Fruit fly (Drosophila melanogaster) whole organism, embryonic: ENCODE data around the gene udt.

Experiments
- Asciz ChIP-seq: fragments of 200-800 bp; sonication (Bioruptor generic); optimal IDR thresholded peaks from 2 replicates; lab custom pipeline; 2017; ENCODE audit warnings: missing biosample characterization, mild to moderate bottlenecking, missing genetic modification characterization, missing genetic modification reagents
- B-H1 ChIP-seq: fragments of 200-800 bp; sonication (Bioruptor generic); IDR thresholded peaks from 3 replicates; pipeline ENCODE4 v1.3.6; 2022; ENCODE audit warnings: missing biosample characterization, missing genetic modification characterization
- B-H2 ChIP-seq: fragments of 200-800 bp; sonication (Bioruptor generic); optimal IDR thresholded peaks from 2 replicates; lab custom pipeline; 2018; ENCODE audit warnings: missing biosample characterization, mild to moderate bottlenecking, missing genetic modification characterization
- CG1024 ChIP-seq: fragments of 200-800 bp; sonication (Bioruptor generic); IDR thresholded peaks from 2 replicates; pipeline ENCODE4 v1.3.6; 2022; ENCODE audit warnings: missing biosample characterization, missing genetic modification characterization
- CG10565 ChIP-seq: fragments of 200-800 bp; sonication (Bioruptor generic); optimal IDR thresholded peaks from 3 replicates; lab custom pipeline; 2016; ENCODE audit warnings: missing biosample characterization, mild to moderate bottlenecking, missing genetic modification characterization
- CG11560 ChIP-seq: fragments of 200-800 bp; sonication (Bioruptor generic); IDR thresholded peaks from 3 replicates; pipeline ENCODE4 v1.3.6; 2022; ENCODE audit warnings: missing biosample characterization, missing genetic modification characterization
- CG11695 ChIP-seq: fragments of 200-800 bp; sonication (Bioruptor generic); IDR thresholded peaks from 3 replicates; pipeline ENCODE4 v1.3.6; 2022; ENCODE audit warnings: missing biosample characterization, missing genetic modification characterization
- CG1529 ChIP-seq: fragments of 200-800 bp; sonication (Bioruptor generic); optimal IDR thresholded peaks from 3 replicates; lab custom pipeline; 2018; ENCODE audit warnings: missing biosample characterization, missing genetic modification characterization
- CG15479 ChIP-seq: fragments of 200-800 bp; sonication (Bioruptor generic); optimal IDR thresholded peaks from 3 replicates; lab custom pipeline; 2019; ENCODE audit warnings: missing biosample characterization, mild to moderate bottlenecking, missing genetic modification characterization, moderate library complexity
- CG16779 ChIP-seq: fragments of 200-800 bp; sonication (Bioruptor generic); IDR thresholded peaks from 2 replicates; pipeline ENCODE4 v1.3.6; 2022; ENCODE audit warnings: missing biosample characterization, missing genetic modification characterization
- CG17912 ChIP-seq: fragments of 200-800 bp; sonication (Bioruptor generic); optimal IDR thresholded peaks from 2 replicates; lab custom pipeline; 2018; ENCODE audit warnings: missing biosample characterization, mild to moderate bottlenecking, missing genetic modification characterization
- CG18011 ChIP-seq: fragments of 200-800 bp; sonication (Bioruptor generic); optimal IDR thresholded peaks from 2 replicates; lab custom pipeline; 2017; ENCODE audit warnings: missing biosample characterization, missing genetic modification characterization, mild to moderate bottlenecking, moderate library complexity, missing genotype
- CG2199 ChIP-seq: fragments of 200-800 bp; sonication (Bioruptor generic); IDR thresholded peaks from 3 replicates; pipeline ENCODE4 v1.3.6; 2022; ENCODE audit warnings: missing biosample characterization, missing genetic modification characterization
- CG4360 ChIP-seq: fragments of 200-800 bp; sonication (Bioruptor generic); IDR thresholded peaks from 2 replicates; pipeline ENCODE4 v1.3.6; 2022; ENCODE audit warnings: missing biosample characterization, missing genetic modification characterization
- CG4730 ChIP-seq: fragments of 200-800 bp; sonication (Bioruptor generic); IDR thresholded peaks from 2 replicates; pipeline ENCODE4 v1.3.6; 2022; ENCODE audit warnings: missing biosample characterization, missing genetic modification characterization
- CG5953 ChIP-seq: fragments of 200-800 bp; sonication (Bioruptor generic); IDR thresholded peaks from 2 replicates; pipeline ENCODE4 v1.3.6; 2022; ENCODE audit warnings: missing biosample characterization, missing genetic modification characterization
- CG6254 ChIP-seq: fragments of 200-800 bp; sonication (Bioruptor generic); optimal IDR thresholded peaks from 3 replicates; lab custom pipeline; 2017; ENCODE audit warnings: mild to moderate bottlenecking, missing biosample characterization, missing genetic modification reagents, missing genetic modification characterization
- CG6272 ChIP-seq: fragments of 200-800 bp; sonication (Bioruptor generic); IDR thresholded peaks from 2 replicates; pipeline ENCODE4 v1.3.6; 2022; ENCODE audit warnings: missing biosample characterization, missing genetic modification characterization
- CG8359 ChIP-seq: fragments of 200-800 bp; sonication (Bioruptor generic); optimal IDR thresholded peaks from 2 replicates; lab custom pipeline; 2017; ENCODE audit warnings: missing biosample characterization, mild to moderate bottlenecking, missing genetic modification characterization, borderline replicate concordance
- CG9727 ChIP-seq: fragments of 200-800 bp; sonication (Bioruptor generic); optimal IDR thresholded peaks from 3 replicates; lab custom pipeline; 2017; ENCODE audit warnings: missing biosample characterization, mild to moderate bottlenecking, missing genetic modification characterization
- CrebB ChIP-seq: fragments of 200-800 bp; sonication (Bioruptor generic); optimal IDR thresholded peaks from 3 replicates; lab custom pipeline; 2018; ENCODE audit warnings: missing biosample characterization, mild to moderate bottlenecking, missing genetic modification characterization
- D ChIP-seq, 2 experiments: fragments of 200-800 bp in 1 of 2; fragments of >200 bp in 1 of 2; sonication (Bioruptor generic) in 1 of 2; optimal IDR thresholded peaks; 2 replicates in 1 of 2; 3 replicates in 1 of 2; lab custom pipeline; 2017; ENCODE audit warnings: mild to moderate bottlenecking in 1 of 2, missing biosample characterization in 1 of 2, missing genetic modification characterization in 1 of 2, missing genetic modification reagents in 1 of 2
- Dfd ChIP-seq, 2 experiments: fragments of >200 bp; optimal IDR thresholded peaks; 2 replicates each; lab custom pipeline; 2017; ENCODE audit warnings: missing biosample characterization in 2 of 2, missing genetic modification characterization in 2 of 2
- Dp ChIP-seq: fragments of 200-800 bp; sonication (Bioruptor generic); optimal IDR thresholded peaks from 2 replicates; lab custom pipeline; 2018; ENCODE audit warnings: missing biosample characterization, mild to moderate bottlenecking, missing genetic modification characterization, moderate library complexity
- H2.0 ChIP-seq: fragments of 200-800 bp; sonication (Bioruptor generic); IDR thresholded peaks from 2 replicates; pipeline ENCODE4 v1.3.6; 2022; ENCODE audit warnings: missing biosample characterization, missing genetic modification characterization
- Hmx ChIP-seq: fragments of 200-800 bp; sonication (Bioruptor generic); optimal IDR thresholded peaks from 2 replicates; lab custom pipeline; 2016; ENCODE audit warnings: missing biosample characterization, missing genetic modification characterization
- Hsf ChIP-seq: fragments of 200-800 bp; sonication (Bioruptor generic); optimal IDR thresholded peaks from 3 replicates; lab custom pipeline; 2016; ENCODE audit warnings: missing biosample characterization, missing genetic modification characterization
- Med ChIP-seq: fragments of 200-800 bp; sonication (Bioruptor generic); peaks from one replicate; lab custom pipeline; 2016; ENCODE audit warnings: missing biosample characterization, missing genetic modification characterization, mild to moderate bottlenecking, inconsistent platforms, moderate library complexity
- Oaz ChIP-seq: fragments of 200-800 bp; sonication (Bioruptor generic); IDR thresholded peaks from 2 replicates; pipeline ENCODE4 v1.3.6; 2022; ENCODE audit warnings: missing biosample characterization, missing genetic modification characterization
- Poxn ChIP-seq: fragments of 200-800 bp; sonication (Bioruptor generic); IDR thresholded peaks from 2 replicates; pipeline ENCODE4 v1.3.6; 2022; ENCODE audit warnings: missing biosample characterization, missing genetic modification characterization
- Rfx ChIP-seq: fragments of 200-800 bp; sonication (Bioruptor generic); IDR thresholded peaks from 2 replicates; pipeline ENCODE4 v1.3.6; 2022; ENCODE audit warnings: missing biosample characterization, missing genetic modification characterization
- Six4 ChIP-seq: fragments of 200-800 bp; sonication (Bioruptor generic); optimal IDR thresholded peaks from 2 replicates; lab custom pipeline; 2016; ENCODE audit warnings: missing biosample characterization, missing genetic modification characterization
- bbx ChIP-seq: fragments of 200-800 bp; sonication (Bioruptor generic); IDR thresholded peaks from 2 replicates; pipeline ENCODE4 v1.3.6; 2022; ENCODE audit warnings: missing biosample characterization, missing genetic modification characterization; ENCODE audit not compliant: partially characterized antibody
- bsh ChIP-seq, 2 experiments: fragments of 200-800 bp; sonication (Bioruptor generic); optimal IDR thresholded peaks; 2 replicates each; lab custom pipeline; 2017 to 2018; ENCODE audit warnings: mild to moderate bottlenecking in 2 of 2, missing biosample characterization in 2 of 2, missing genetic modification characterization in 2 of 2, moderate library complexity in 1 of 2
- cg ChIP-seq: fragments of 200-800 bp; sonication (Bioruptor generic); optimal IDR thresholded peaks from 3 replicates; lab custom pipeline; 2019; ENCODE audit warnings: missing biosample characterization, mild to moderate bottlenecking, missing genetic modification characterization, moderate library complexity
- crol ChIP-seq: fragments of 200-800 bp; sonication (Bioruptor generic); IDR thresholded peaks from 2 replicates; pipeline ENCODE4 v1.3.6; 2022; ENCODE audit warnings: missing biosample characterization, missing genetic modification characterization
- danr ChIP-seq: fragments of 200-800 bp; sonication (Bioruptor generic); IDR thresholded peaks from 2 replicates; pipeline ENCODE4 v1.3.6; 2022; ENCODE audit warnings: missing biosample characterization, missing genetic modification characterization
- dpn ChIP-seq, 2 experiments: fragments of 200-800 bp; sonication (Bioruptor generic); optimal IDR thresholded peaks; 3 replicates each; lab custom pipeline; 2016; ENCODE audit warnings: missing biosample characterization in 2 of 2, missing genetic modification characterization in 2 of 2
- esg ChIP-seq: fragments of 200-800 bp; sonication (Bioruptor generic); conservative IDR thresholded peaks from 2 replicates; pipeline ENCODE4 v1.3.6; 2022; ENCODE audit warnings: missing biosample characterization, missing genetic modification characterization
- gce ChIP-seq: fragments of 200-800 bp; sonication (Bioruptor generic); IDR thresholded peaks from 3 replicates; pipeline ENCODE4 v1.3.6; 2022; ENCODE audit warnings: missing biosample characterization, missing genetic modification characterization
- gsb-n ChIP-seq: fragments of 200-800 bp; sonication (Bioruptor generic); optimal IDR thresholded peaks from 3 replicates; lab custom pipeline; 2018; ENCODE audit warnings: missing biosample characterization, mild to moderate bottlenecking, missing genetic modification characterization
- ham ChIP-seq: fragments of 200-800 bp; sonication (Bioruptor generic); IDR thresholded peaks from 2 replicates; pipeline ENCODE4 v1.3.6; 2022; ENCODE audit warnings: missing biosample characterization, missing genetic modification characterization
- her ChIP-seq: fragments of 200-800 bp; sonication (Bioruptor generic); optimal IDR thresholded peaks from 2 replicates; lab custom pipeline; 2016; ENCODE audit warnings: missing biosample characterization, missing genetic modification characterization
- lola ChIP-seq, 3 experiments: fragments of >200 bp in 2 of 3; fragments of 200-800 bp in 1 of 3; sonication (Bioruptor generic) in 1 of 3; optimal IDR thresholded peaks; 2 replicates each; lab custom pipeline; 2017 to 2019; ENCODE audit warnings: missing biosample characterization in 3 of 3, missing genetic modification characterization in 3 of 3, mild to moderate bottlenecking in 1 of 3, moderate library complexity in 1 of 3
- ro ChIP-seq: fragments of 200-800 bp; sonication (Bioruptor generic); IDR thresholded peaks from 2 replicates; pipeline ENCODE4 v1.3.6; 2022; ENCODE audit warnings: missing biosample characterization, missing genetic modification characterization
- run ChIP-seq: fragments of 200-800 bp; sonication (Bioruptor generic); optimal IDR thresholded peaks from 3 replicates; lab custom pipeline; 2018; ENCODE audit warnings: missing biosample characterization, mild to moderate bottlenecking, missing genetic modification characterization
- sens-2 ChIP-seq: fragments of 200-800 bp; sonication (Bioruptor generic); IDR thresholded peaks from 2 replicates; pipeline ENCODE4 v1.3.6; 2022; ENCODE audit warnings: missing biosample characterization, missing genetic modification characterization
- slbo ChIP-seq: fragments of 200-800 bp; sonication (Bioruptor generic); IDR thresholded peaks from 2 replicates; pipeline ENCODE4 v1.3.6; 2022; ENCODE audit warnings: missing biosample characterization, missing genetic modification characterization
- toy ChIP-seq: fragments of 200-800 bp; sonication (Bioruptor generic); IDR thresholded peaks from 2 replicates; pipeline ENCODE4 v1.3.6; 2022; ENCODE audit warnings: missing biosample characterization, missing genetic modification characterization
- trem ChIP-seq: fragments of 200-800 bp; optimal IDR thresholded peaks from 3 replicates; lab custom pipeline; 2019; ENCODE audit warnings: missing biosample characterization, mild to moderate bottlenecking, missing genetic modification characterization, moderate library complexity
- vvl ChIP-seq: fragments of 200-800 bp; sonication (Bioruptor generic); IDR thresholded peaks from 2 replicates; pipeline ENCODE4 v1.3.6; 2022; ENCODE audit warnings: missing biosample characterization, missing genetic modification characterization
- wor ChIP-seq: fragments of 200-800 bp; sonication (Bioruptor generic); IDR thresholded peaks from 2 replicates; pipeline ENCODE4 v1.3.6; 2022; ENCODE audit warnings: missing biosample characterization, missing genetic modification characterization

Gene udt

dm6 chr3R:23752728-23753127, 10.3 kb downstream of the udt start, which contains the start of the genes RanBP3 and Rpt5 (continued):
- TF ChIP-seq CG9727 (GFP tag; lab: Kevin White, UChicago) (no peak), CG11695 (0 out of 3 replicates have a peak, but pooled peaks have one; percentile 42), Six4 (peak; percentile 14), cg (no peak), Hmx (GFP tag; lab: Kevin White, UChicago) (no peak), sens-2 (GFP tag; lab: Robert Waterston, UW) (no peak), vvl (peak; percentile 70), run (tag; lab: Kevin White, UChicago) (no peak), her (GFP tag; lab: Kevin White, UChicago) (peak; percentile 59), CG4360 (no peak), esg (GFP tag; lab: Robert Waterston, UW) (no peak), CG15479 (GFP tag; lab: Kevin White, UChicago) (no peak), dpn (GFP tag; optimal IDR thresholded peaks at IDR 0.05; lab: Kevin White, UChicago) (peak; percentile 62 to 78), gce (peak; percentile 17; the same call in 1 of the 3 replicates), CG16779 (GFP tag; lab: Robert Waterston, UW) (no peak), CG1024 (GFP tag; lab: Robert Waterston, UW) (no peak), CG4730 (GFP tag; lab: Robert Waterston, UW) (no peak), danr (GFP tag; lab: Robert Waterston, UW) (no peak), bsh (GFP tag; optimal IDR thresholded peaks at IDR 0.05; lab: Kevin White, UChicago) (peak in 1 of 2 experiments; percentile 9), Rfx (peak; percentile 83), Med (GFP tag; lab: Kevin White, UChicago) (peak; percentile 96), Hsf (GFP tag; lab: Kevin White, UChicago) (peak; percentile 66), ham (GFP tag; lab: Robert Waterston, UW) (no peak), CrebB (tag; lab: Kevin White, UChicago) (peak; percentile 49), bbx (GFP tag; lab: Robert Waterston, UW) (peak; percentile 92), B-H2 (GFP tag; lab: Kevin White, UChicago) (peak; percentile 65), CG17912 (peak; percentile 7), CG10565 (GFP tag; lab: Kevin White, UChicago) (no peak), Asciz (no peak), trem (peak; percentile 34), Dp (peak; percentile 55), Oaz (GFP tag; lab: Robert Waterston, UW) (no peak), CG11560 (tag; lab: Robert Waterston, UW) (no peak), CG2199 (GFP tag; lab: Robert Waterston, UW) (no peak), lola (GFP tag; optimal IDR thresholded peaks at IDR 0.05; lab: Kevin White, UChicago) (no peak), wor (GFP tag; lab: Robert Waterston, UW) (no peak), CG6272 (GFP tag; lab: Robert Waterston, UW) (peak; percentile 38; the same call in 1 of the 2 replicates), slbo (GFP tag; lab: Robert Waterston, UW) (peak; percentile 83), CG1529 (GFP tag; lab: Kevin White, UChicago) (no peak), gsb-n (no peak), Poxn (GFP tag; lab: Robert Waterston, UW) (no peak), B-H1 (no peak), ro (no peak), D (optimal IDR thresholded peaks at IDR 0.05; lab: Kevin White, UChicago) (no peak), D (GFP tag; optimal IDR thresholded peaks at IDR 0.05; lab: Kevin White, UChicago) (no peak), toy (GFP tag; lab: Robert Waterston, UW) (no peak), CG5953 (GFP tag; lab: Robert Waterston, UW) (no peak), H2.0 (GFP tag; lab: Robert Waterston, UW) (no peak), CG8359 (GFP tag; lab: Kevin White, UChicago) (no peak), CG18011 (peak; percentile 62), Dfd (GFP tag; optimal IDR thresholded peaks at IDR 0.05; lab: Kevin White, UChicago) (no peak), crol (GFP tag; lab: Robert Waterston, UW) (no peak), CG6254 (GFP tag; lab: Kevin White, UChicago) (no peak)
